Fruit fly (Drosophila melanogaster) whole organism, prepupa: Measurements from ENCODE around the gene CG13239.

Experiments used
- Blimp-1 ChIP-seq: fragments of 200-800 bp; sonication (Bioruptor generic); optimal IDR thresholded peaks from 3 replicates; lab custom pipeline; 2017; ENCODE audit warnings: missing biosample characterization, missing genetic modification characterization, mild to moderate bottlenecking, moderate library complexity, missing genetic modification reagents
- CG10631 ChIP-seq: fragments of 200-800 bp; sonication (Bioruptor generic); optimal IDR thresholded peaks from 2 replicates; lab custom pipeline; 2016; ENCODE audit warnings: missing biosample characterization, missing genetic modification characterization
- CG10669 ChIP-seq: fragments of 200-800 bp; sonication (Bioruptor generic); optimal IDR thresholded peaks from 3 replicates; lab custom pipeline; 2018; ENCODE audit warnings: missing biosample characterization, mild to moderate bottlenecking, missing genetic modification characterization, moderate library complexity
- CG11294 ChIP-seq: fragments of 200-800 bp; sonication (Bioruptor generic); IDR thresholded peaks from 2 replicates; pipeline ENCODE4 v1.3.6; 2022; ENCODE audit warnings: missing biosample characterization, missing genetic modification characterization
- CG11762 ChIP-seq: fragments of 200-800 bp; sonication (Bioruptor generic); optimal IDR thresholded peaks from 3 replicates; lab custom pipeline; 2016; ENCODE audit warnings: missing biosample characterization, missing genetic modification characterization; ENCODE audit not compliant: insufficient read depth
- CG11902 ChIP-seq: fragments of 200-800 bp; sonication (Bioruptor generic); optimal IDR thresholded peaks from 3 replicates; lab custom pipeline; 2016; ENCODE audit warnings: missing biosample characterization, missing genetic modification characterization
- CG15336 ChIP-seq: fragments of 200-800 bp; sonication (Bioruptor generic); IDR thresholded peaks from 2 replicates; pipeline ENCODE4 v1.3.6; 2022; ENCODE audit warnings: missing biosample characterization, missing genetic modification characterization
- CG1621 ChIP-seq: fragments of 200-800 bp; sonication (Bioruptor generic); optimal IDR thresholded peaks from 3 replicates; lab custom pipeline; 2018; ENCODE audit warnings: missing biosample characterization, mild to moderate bottlenecking, missing genetic modification characterization
- CG3919 ChIP-seq: fragments of 200-800 bp; sonication (Bioruptor generic); optimal IDR thresholded peaks from 3 replicates; lab custom pipeline; 2016; ENCODE audit warnings: missing biosample characterization, missing genetic modification characterization
- CG6163 ChIP-seq: fragments of 200-800 bp; sonication (Bioruptor generic); IDR thresholded peaks from 3 replicates; pipeline ENCODE4 v1.3.6; 2022; ENCODE audit warnings: missing biosample characterization, missing genetic modification characterization
- CG6276 ChIP-seq: fragments of 200-800 bp; sonication (Bioruptor generic); optimal IDR thresholded peaks from 2 replicates; lab custom pipeline; 2017; ENCODE audit warnings: missing biosample characterization, mild to moderate bottlenecking, missing genetic modification characterization
- CG6808 ChIP-seq: fragments of 200-800 bp; sonication (Bioruptor generic); optimal IDR thresholded peaks from 3 replicates; lab custom pipeline; 2017; ENCODE audit warnings: missing biosample characterization, missing genetic modification characterization, mild to moderate bottlenecking, moderate library complexity, missing genetic modification reagents
- CG6854 ChIP-seq: fragments of 200-800 bp; sonication (Bioruptor generic); optimal IDR thresholded peaks from 2 replicates; lab custom pipeline; 2017; ENCODE audit warnings: missing biosample characterization, mild to moderate bottlenecking, missing genetic modification characterization
- CG8319 ChIP-seq: fragments of 200-800 bp; sonication (Bioruptor generic); optimal IDR thresholded peaks from 3 replicates; lab custom pipeline; 2016; ENCODE audit warnings: missing biosample characterization, missing genetic modification characterization
- CG8632 ChIP-seq: fragments of 200-800 bp; sonication (Bioruptor generic); optimal IDR thresholded peaks from 3 replicates; lab custom pipeline; 2016; ENCODE audit warnings: missing biosample characterization, missing genetic modification characterization
- Eip75B ChIP-seq: fragments of 200-800 bp; sonication (Bioruptor generic); optimal IDR thresholded peaks from 3 replicates; lab custom pipeline; 2016; ENCODE audit warnings: missing biosample characterization, missing genetic modification characterization
- Eip78C ChIP-seq: fragments of 200-800 bp; sonication (Bioruptor generic); peaks from one replicate; lab custom pipeline; 2016; ENCODE audit warnings: missing biosample characterization, missing genetic modification characterization
- Eip93F ChIP-seq: fragments of 200-800 bp; sonication (Bioruptor generic); optimal IDR thresholded peaks from 2 replicates; lab custom pipeline; 2016; ENCODE audit warnings: missing biosample characterization, mild to moderate bottlenecking, missing genetic modification characterization
- Ets21C ChIP-seq: fragments of 200-800 bp; sonication (Bioruptor generic); optimal IDR thresholded peaks from 3 replicates; lab custom pipeline; 2016; ENCODE audit warnings: missing biosample characterization, missing genetic modification characterization
- Ets96B ChIP-seq: fragments of 200-800 bp; optimal IDR thresholded peaks from 2 replicates; lab custom pipeline; 2019; ENCODE audit warnings: missing biosample characterization, mild to moderate bottlenecking, missing genetic modification characterization, moderate library complexity
- Gug ChIP-seq: fragments of 200-800 bp; sonication (Bioruptor generic); IDR thresholded peaks from 2 replicates; pipeline ENCODE4 v1.3.6; 2022; ENCODE audit warnings: missing biosample characterization, missing genetic modification characterization
- Hr4 ChIP-seq: fragments of 200-800 bp; sonication (Bioruptor generic); optimal IDR thresholded peaks from 3 replicates; lab custom pipeline; 2016; ENCODE audit warnings: missing biosample characterization, missing genetic modification characterization
- Met ChIP-seq: fragments of 200-800 bp; sonication (Bioruptor generic); optimal IDR thresholded peaks from 3 replicates; lab custom pipeline; 2016; ENCODE audit warnings: missing biosample characterization, missing genetic modification characterization
- OdsH ChIP-seq: fragments of 200-800 bp; sonication (Bioruptor generic); optimal IDR thresholded peaks from 3 replicates; lab custom pipeline; 2016; ENCODE audit warnings: missing biosample characterization, missing genetic modification characterization
- Sox102F ChIP-seq: fragments of 200-800 bp; sonication (Bioruptor generic); optimal IDR thresholded peaks from 2 replicates; lab custom pipeline; 2016; ENCODE audit warnings: missing biosample characterization, mild to moderate bottlenecking, missing genetic modification characterization
- achi ChIP-seq: fragments of 200-800 bp; sonication (Bioruptor generic); optimal IDR thresholded peaks from 3 replicates; lab custom pipeline; 2016; ENCODE audit warnings: missing biosample characterization, missing genetic modification characterization
- dac ChIP-seq: fragments of 200-800 bp; sonication (Bioruptor generic); optimal IDR thresholded peaks from 2 replicates; lab custom pipeline; 2017; ENCODE audit warnings: missing biosample characterization, mild to moderate bottlenecking, missing genetic modification characterization
- dsx ChIP-seq: fragments of 200-800 bp; optimal IDR thresholded peaks from 3 replicates; lab custom pipeline; 2019; ENCODE audit warnings: missing biosample characterization, mild to moderate bottlenecking, missing genetic modification characterization, moderate library complexity; ENCODE audit not compliant: poor library complexity, severe bottlenecking
- eg ChIP-seq: fragments of 200-800 bp; sonication (Bioruptor generic); IDR thresholded peaks from 3 replicates; pipeline ENCODE4 v1.3.6; 2022; ENCODE audit warnings: missing biosample characterization, missing genetic modification characterization
- esn ChIP-seq: fragments of 200-800 bp; sonication (Bioruptor generic); optimal IDR thresholded peaks from 2 replicates; lab custom pipeline; 2016; ENCODE audit warnings: missing biosample characterization, mild to moderate bottlenecking, missing genetic modification characterization, moderate library complexity
- fd59A ChIP-seq: fragments of 200-800 bp; sonication (Bioruptor generic); optimal IDR thresholded peaks from 2 replicates; lab custom pipeline; 2017; ENCODE audit warnings: missing biosample characterization, mild to moderate bottlenecking, missing genetic modification characterization, missing genetic modification reagents
- fd85E ChIP-seq: fragments of 200-800 bp; sonication (Bioruptor generic); optimal IDR thresholded peaks from 3 replicates; lab custom pipeline; 2016; ENCODE audit warnings: missing biosample characterization, missing genetic modification characterization
- fkh ChIP-seq: fragments of 200-800 bp; sonication (Bioruptor generic); optimal IDR thresholded peaks from 3 replicates; lab custom pipeline; 2017; ENCODE audit warnings: missing biosample characterization, mild to moderate bottlenecking, missing genetic modification characterization, moderate library complexity
- net ChIP-seq: fragments of 200-800 bp; sonication (Bioruptor generic); optimal IDR thresholded peaks from 3 replicates; lab custom pipeline; 2016; ENCODE audit warnings: missing biosample characterization, missing genetic modification characterization
- salr ChIP-seq, 2 experiments: fragments of 200-800 bp; sonication (Bioruptor generic); optimal IDR thresholded peaks; 3 replicates each; lab custom pipeline; 2016 to 2018; ENCODE audit warnings: missing biosample characterization in 2 of 2, missing genetic modification characterization in 2 of 2, mild to moderate bottlenecking in 1 of 2
- spab ChIP-seq: fragments of 200-800 bp; sonication (Bioruptor generic); optimal IDR thresholded peaks from 2 replicates; lab custom pipeline; 2017; ENCODE audit warnings: missing biosample characterization, mild to moderate bottlenecking, missing genetic modification characterization, missing genetic modification reagents
- ss ChIP-seq, 2 experiments: fragments of 200-800 bp; sonication (Bioruptor generic); optimal IDR thresholded peaks; 2 replicates in 1 of 2; 3 replicates in 1 of 2; lab custom pipeline; 2017 to 2018; ENCODE audit warnings: mild to moderate bottlenecking in 2 of 2, missing biosample characterization in 2 of 2, missing genetic modification characterization in 2 of 2, moderate library complexity in 1 of 2
- topi ChIP-seq: fragments of 200-800 bp; sonication (Bioruptor generic); optimal IDR thresholded peaks from 3 replicates; lab custom pipeline; 2016; ENCODE audit warnings: missing biosample characterization, missing genetic modification characterization
- vri ChIP-seq: fragments of 200-800 bp; sonication (Bioruptor generic); optimal IDR thresholded peaks from 3 replicates; lab custom pipeline; 2016; ENCODE audit warnings: missing biosample characterization, mild to moderate bottlenecking, missing genetic modification characterization

The CG13239 gene

dm6 chr3L:22824668-22825192 lies 35.9 kb upstream of the CG13239 start (continued):
- TF ChIP-seq net (GFP tag; lab: Kevin White, UChicago) (peak; percentile 58), Eip75B (peak; percentile 3), CG8632 (GFP tag; lab: Kevin White, UChicago) (peak; percentile 7), CG6854 (GFP tag; lab: Kevin White, UChicago) (peak; percentile 60), CG11762 (GFP tag; lab: Kevin White, UChicago) (no peak), Met (GFP tag; lab: Kevin White, UChicago) (peak; percentile 41), Sox102F (GFP tag; lab: Kevin White, UChicago) (peak; percentile 69), dac (no peak)

dm6 chr3L:22826236-22826635 lies 34.4 kb upstream of the CG13239 start:
- TF ChIP-seq Met (GFP tag; lab: Kevin White, UChicago) (peak; percentile 8), dsx (GFP tag; lab: Kevin White, UChicago) (peak; percentile 16), CG10669 (GFP tag; lab: Kevin White, UChicago) (peak; percentile 48), CG6808 (GFP tag; lab: Kevin White, UChicago) (peak; percentile 39), salr (GFP tag; optimal IDR thresholded peaks at IDR 0.05; lab: Kevin White, UChicago) (peak in 1 of 2 experiments; percentile 3), eg (GFP tag; lab: Robert Waterston, UW) (0 out of 3 replicates have a peak, but pooled peaks have one; percentile 32), Eip78C (GFP tag; lab: Kevin White, UChicago) (peak; percentile 72), topi (GFP tag; lab: Kevin White, UChicago) (no peak), esn (GFP tag; lab: Kevin White, UChicago) (peak; percentile 2), CG6854 (GFP tag; lab: Kevin White, UChicago) (no peak), CG6163 (GFP tag; lab: Robert Waterston, UW) (peak; percentile 21; the same call in 2 of the 3 replicates), CG15336 (GFP tag; lab: Robert Waterston, UW) (0 out of 2 replicates have a peak, but pooled peaks have one; percentile 23), fd85E (GFP tag; lab: Kevin White, UChicago) (no peak), Ets96B (tag; lab: Kevin White, UChicago) (peak; percentile 5), CG10631 (no peak), CG1621 (peak; percentile 20), spab (GFP tag; lab: Kevin White, UChicago) (peak; percentile 6), ss (GFP tag; optimal IDR thresholded peaks at IDR 0.05; lab: Kevin White, UChicago) (peak in 1 of 2 experiments; percentile 66), achi (GFP tag; lab: Kevin White, UChicago) (no peak), CG6276 (GFP tag; lab: Kevin White, UChicago) (peak; percentile 44)

- TF ChIP-seq CG8632 (GFP tag; lab: Kevin White, UChicago) (no peak), CG8319 (GFP tag; lab: Kevin White, UChicago) (no peak), Met (GFP tag; lab: Kevin White, UChicago) (no peak), CG6163 (GFP tag; lab: Robert Waterston, UW) (no peak), vri (GFP tag; lab: Kevin White, UChicago) (no peak), CG1621 (no peak)
These were observed 30.4 kb upstream of the CG13239 start for dm6 chr3L:22830132-22830697.

dm6 chr3L:22835144-22835964 lies 25.2 kb upstream of the CG13239 start, which contains the start of gene jim:
Gene jim, minus strand, starts transcription at chr3L:22835194.
- TF ChIP-seq OdsH (GFP tag; lab: Kevin White, UChicago) (no peak), esn (GFP tag; lab: Kevin White, UChicago) (peak; percentile 27), Hr4 (GFP tag; lab: Kevin White, UChicago) (no peak), CG6808 (GFP tag; lab: Kevin White, UChicago) (peak; percentile 67), CG11902 (GFP tag; lab: Kevin White, UChicago) (no peak), CG15336 (GFP tag; lab: Robert Waterston, UW) (peak; percentile 58), CG11294 (GFP tag; lab: Robert Waterston, UW) (peak; percentile 38; the same call in 1 of the 2 replicates), spab (GFP tag; lab: Kevin White, UChicago) (peak; percentile 49), Gug (GFP tag; lab: Robert Waterston, UW) (no peak; the same call in 1 of the 2 replicates), fkh (peak; percentile 94), CG3919 (peak; percentile 62), Met (GFP tag; lab: Kevin White, UChicago) (no peak), Ets21C (GFP tag; lab: Kevin White, UChicago) (no peak), fd59A (GFP tag; lab: Kevin White, UChicago) (no peak), CG6854 (GFP tag; lab: Kevin White, UChicago) (peak; percentile 68), CG1621 (peak; percentile 71), CG6276 (GFP tag; lab: Kevin White, UChicago) (peak; percentile 64), vri (GFP tag; lab: Kevin White, UChicago) (peak; percentile 78), dsx (GFP tag; lab: Kevin White, UChicago) (peak; percentile 76), Blimp-1 (GFP tag; lab: Kevin White, UChicago) (peak; percentile 41), Ets96B (tag; lab: Kevin White, UChicago) (peak; percentile 44), Eip93F (GFP tag; lab: Kevin White, UChicago) (no peak)
